In genomic region chr2L:7515396-7515795, dm6 we compare ENCODE assay signal across 3 fruit fly cellular contexts.
A peak's percentile ranks its signal among the peaks of the same experiment; 100 is the strongest.
TF ChIP-seq lines count a peak whose summit lies in the region.

No protein-coding gene starts in this region.

- TF ChIP-seq CTCF in whole organism, embryonic (GFP tag; optimal IDR thresholded peaks at IDR 0.05; lab: Kevin White, UChicago): no peak

TF ChIP-seq in whole organism, embryonic, 481 proteins besides CTCF, POLR2A, EP300 and RAD21 (continues in another document):
- no peak for TF ChIP-seq ash1 (GFP tag; optimal IDR thresholded peaks at IDR 0.05; lab: Kevin White, UChicago)
- TF ChIP-seq Dp (GFP tag; optimal IDR thresholded peaks at IDR 0.05; lab: Kevin White, UChicago): no peak
- peak; percentile 37; the same call in 1 of the 3 replicates for TF ChIP-seq CG17361 (GFP tag; IDR thresholded peaks at IDR 0.05; lab: Robert Waterston, UW)
- no peak for TF ChIP-seq D19B (GFP tag; optimal IDR thresholded peaks at IDR 0.05; lab: Kevin White, UChicago)
- no peak for TF ChIP-seq Abd-B (GFP tag; optimal IDR thresholded peaks at IDR 0.05; lab: Kevin White, UChicago)
- TF ChIP-seq da (GFP tag; optimal IDR thresholded peaks at IDR 0.05; lab: Kevin White, UChicago): no peak
- peak; percentile 56; the same call in 1 of the 2 replicates for TF ChIP-seq vvl (GFP tag; IDR thresholded peaks at IDR 0.05; lab: Robert Waterston, UW)
- TF ChIP-seq ranshi (GFP tag; IDR thresholded peaks at IDR 0.05; lab: Robert Waterston, UW): no peak
- TF ChIP-seq wor (GFP tag; IDR thresholded peaks at IDR 0.05; lab: Robert Waterston, UW): no peak
- no peak for TF ChIP-seq TFAM (GFP tag; optimal IDR thresholded peaks at IDR 0.05; lab: Kevin White, UChicago)
- TF ChIP-seq CG18599 (GFP tag; optimal IDR thresholded peaks at IDR 0.05; lab: Kevin White, UChicago): peak; percentile 28
- TF ChIP-seq CG34422 (GFP tag; IDR thresholded peaks at IDR 0.05; lab: Robert Waterston, UW): no peak
- TF ChIP-seq scrt (GFP tag; optimal IDR thresholded peaks at IDR 0.05; lab: Kevin White, UChicago): no peak
- TF ChIP-seq CG32772 (GFP tag; IDR thresholded peaks at IDR 0.05; lab: Robert Waterston, UW): 0 out of 2 replicates have a peak, but pooled peaks have one; percentile 7
- peak; percentile 26 for TF ChIP-seq trh (GFP tag; optimal IDR thresholded peaks at IDR 0.05; lab: Kevin White, UChicago)
- TF ChIP-seq eyg (GFP tag; optimal IDR thresholded peaks at IDR 0.05; lab: Kevin White, UChicago): no peak
- no peak for TF ChIP-seq CG8944 (GFP tag; optimal IDR thresholded peaks at IDR 0.05; lab: Kevin White, UChicago)
- no peak for TF ChIP-seq ap (GFP tag; IDR thresholded peaks at IDR 0.05; lab: Robert Waterston, UW)
- peak; percentile 29 for TF ChIP-seq CG2712 (tag; optimal IDR thresholded peaks at IDR 0.05; lab: Kevin White, UChicago)
- TF ChIP-seq CG1024 (GFP tag; IDR thresholded peaks at IDR 0.05; lab: Robert Waterston, UW): no peak
- TF ChIP-seq YL-1 (GFP tag; optimal IDR thresholded peaks at IDR 0.05; lab: Kevin White, UChicago): no peak
- peak; percentile 28 for TF ChIP-seq CG14710 (tag; optimal IDR thresholded peaks at IDR 0.05; lab: Kevin White, UChicago)
- TF ChIP-seq tio (GFP tag; optimal IDR thresholded peaks at IDR 0.05; lab: Kevin White, UChicago): no peak
- no peak for TF ChIP-seq CG6683 (GFP tag; optimal IDR thresholded peaks at IDR 0.05; lab: Kevin White, UChicago)
- peak; percentile 58 for TF ChIP-seq sisA (GFP tag; IDR thresholded peaks at IDR 0.05; lab: Robert Waterston, UW)
- TF ChIP-seq cg (GFP tag; optimal IDR thresholded peaks at IDR 0.05; lab: Kevin White, UChicago): no peak
- TF ChIP-seq Ada2b (GFP tag; IDR thresholded peaks at IDR 0.05; lab: Robert Waterston, UW): peak; percentile 37; the same call in 1 of the 2 replicates
- no peak for TF ChIP-seq emc (GFP tag; optimal IDR thresholded peaks at IDR 0.05; lab: Kevin White, UChicago)
- peak in 1 of 2 experiments; percentile 23 for TF ChIP-seq bsh (GFP tag; optimal IDR thresholded peaks at IDR 0.05; lab: Kevin White, UChicago)
- TF ChIP-seq fd96Cb (tag; optimal IDR thresholded peaks at IDR 0.05; lab: Kevin White, UChicago): peak; percentile 28
- peak; percentile 28 for TF ChIP-seq CG4820 (GFP tag; optimal IDR thresholded peaks at IDR 0.05; lab: Kevin White, UChicago)

TF ChIP-seq in whole organism, prepupa, 60 proteins besides CTCF, POLR2A, EP300 and RAD21:
- no peak for TF ChIP-seq CG11294 (GFP tag; IDR thresholded peaks at IDR 0.05; lab: Robert Waterston, UW)
- TF ChIP-seq Ets96B (tag; optimal IDR thresholded peaks at IDR 0.05; lab: Kevin White, UChicago): no peak
- TF ChIP-seq CG32006 (GFP tag; optimal IDR thresholded peaks at IDR 0.05; lab: Kevin White, UChicago): peak; percentile 50
- TF ChIP-seq CG6276 (GFP tag; optimal IDR thresholded peaks at IDR 0.05; lab: Kevin White, UChicago): no peak
- TF ChIP-seq CG34406 (GFP tag; optimal IDR thresholded peaks at IDR 0.05; lab: Kevin White, UChicago): no peak
- TF ChIP-seq svp (GFP tag; lab: Kevin White, UChicago): peak; percentile 12
- TF ChIP-seq spab (GFP tag; optimal IDR thresholded peaks at IDR 0.05; lab: Kevin White, UChicago): no peak
- TF ChIP-seq Hr4 (GFP tag; optimal IDR thresholded peaks at IDR 0.05; lab: Kevin White, UChicago): peak; percentile 32
- TF ChIP-seq CG15336 (GFP tag; IDR thresholded peaks at IDR 0.05; lab: Robert Waterston, UW): peak; percentile 54
- no peak for TF ChIP-seq CG10669 (GFP tag; optimal IDR thresholded peaks at IDR 0.05; lab: Kevin White, UChicago)
- peak; percentile 66; the same call in 2 of the 3 replicates for TF ChIP-seq CG6163 (GFP tag; IDR thresholded peaks at IDR 0.05; lab: Robert Waterston, UW)
- TF ChIP-seq pdm3 (GFP tag; optimal IDR thresholded peaks at IDR 0.05; lab: Kevin White, UChicago): no peak
- peak in 1 of 2 experiments; percentile 4 for TF ChIP-seq salr (GFP tag; optimal IDR thresholded peaks at IDR 0.05; lab: Kevin White, UChicago)
- no peak for TF ChIP-seq Eip93F (GFP tag; optimal IDR thresholded peaks at IDR 0.05; lab: Kevin White, UChicago)
- TF ChIP-seq acj6 (GFP tag; optimal IDR thresholded peaks at IDR 0.05; lab: Kevin White, UChicago): peak; percentile 7
- TF ChIP-seq CG3919 (GFP tag; optimal IDR thresholded peaks at IDR 0.05; lab: Kevin White, UChicago): peak; percentile 2
- peak; percentile 55; the same call in 1 of the 3 replicates for TF ChIP-seq eg (GFP tag; IDR thresholded peaks at IDR 0.05; lab: Robert Waterston, UW)
- TF ChIP-seq CG8632 (GFP tag; optimal IDR thresholded peaks at IDR 0.05; lab: Kevin White, UChicago): no peak
- TF ChIP-seq Eip78C (GFP tag; lab: Kevin White, UChicago): peak; percentile 70

TF ChIP-seq in whole organism, pupa, 21 proteins besides CTCF, POLR2A, EP300 and RAD21:
- TF ChIP-seq CG14655 (GFP tag; optimal IDR thresholded peaks at IDR 0.05; lab: Kevin White, UChicago): peak; percentile 49
- peak; percentile 44 for TF ChIP-seq Ets98B (GFP tag; IDR thresholded peaks at IDR 0.05; lab: Robert Waterston, UW)
- peak; percentile 12 for TF ChIP-seq CG17806 (tag; optimal IDR thresholded peaks at IDR 0.05; lab: Kevin White, UChicago)
- peak; percentile 57; the same call in 1 of the 2 replicates for TF ChIP-seq CG32121 (GFP tag; IDR thresholded peaks at IDR 0.05; lab: Robert Waterston, UW)
- peak; percentile 38 for TF ChIP-seq CG8301 (tag; optimal IDR thresholded peaks at IDR 0.05; lab: Kevin White, UChicago)
- peak; percentile 31 for TF ChIP-seq CG9948 (tag; optimal IDR thresholded peaks at IDR 0.05; lab: Kevin White, UChicago)
- peak; percentile 73; the same call in 2 of the 3 replicates for TF ChIP-seq CG4496 (GFP tag; IDR thresholded peaks at IDR 0.05; lab: Robert Waterston, UW)
- no peak for TF ChIP-seq Pif1B (GFP tag; optimal IDR thresholded peaks at IDR 0.05; lab: Kevin White, UChicago)
- no peak for TF ChIP-seq rn (GFP tag; IDR thresholded peaks at IDR 0.05; lab: Robert Waterston, UW)

Comparison
In these comparisons a context has a peak if more than half of its experiments do, and no peak if none do; other contexts are left out.
1. Of the 7 proteins assayed by ChIP-seq in both whole organism, embryonic and whole organism, prepupa: peak only in whole organism, embryonic: Blimp-1 and Sox102F; only in whole organism, prepupa: none; in both: none; in neither: 5.